Fruit fly (Drosophila melanogaster) whole organism, adult: Measurements from ENCODE around the gene SdhC.
A peak's percentile ranks its signal among the peaks of the same experiment; 100 is the strongest.

Experiments used
- CG11617 ChIP-seq: fragments of 200-800 bp; sonication (Bioruptor generic); optimal IDR thresholded peaks from 2 replicates; lab custom pipeline; 2017; ENCODE audit warnings: mild to moderate bottlenecking, missing biosample characterization, missing genetic modification reagents, missing genetic modification characterization
- CG33017 ChIP-seq: fragments of 200-800 bp; sonication (Bioruptor generic); optimal IDR thresholded peaks from 2 replicates; lab custom pipeline; 2018; ENCODE audit warnings: missing biosample characterization, mild to moderate bottlenecking, missing genetic modification characterization, moderate library complexity
- cnc ChIP-seq, 2 experiments: fragments of >200 bp; optimal IDR thresholded peaks; 2 replicates each; lab custom pipeline; 2017

DNA sequence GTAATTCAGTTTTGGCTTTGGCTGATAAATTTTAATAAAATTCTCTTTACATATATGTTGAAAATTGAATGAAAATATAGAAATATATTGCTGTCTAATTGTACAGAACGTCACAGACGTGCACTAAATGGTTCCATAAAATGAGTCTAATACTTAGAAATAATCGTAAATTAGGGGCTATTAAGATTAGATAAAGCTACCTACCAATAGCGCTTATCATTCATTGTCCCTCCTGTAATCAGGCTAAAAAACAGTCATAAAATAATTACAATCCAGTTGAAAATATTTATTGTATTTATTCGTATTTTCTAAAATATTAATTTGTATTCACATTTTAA lies 36.5 kb downstream of the SdhC start:
- TF ChIP-seq cnc (optimal IDR thresholded peaks at IDR 0.05; lab: Kevin White, UChicago) (no peak), CG33017 (peak; percentile 67), CG11617 (GFP tag; lab: Kevin White, UChicago) (peak; percentile 51)
